Worm (Caenorhabditis elegans) whole organism, early embryonic: ENCODE data around the gene unc-43.

Source experiments
- F13C5.2 ChIP-seq: sonication (generic microtip); optimal IDR thresholded peaks from 2 replicates; lab custom pipeline; 2017; ENCODE audit warnings: mild to moderate bottlenecking, missing genetic modification characterization, inconsistent platforms, missing compliant biosample characterization
- aly-1 ChIP-seq: sonication (generic microtip); optimal IDR thresholded peaks from 2 replicates; lab custom pipeline; 2016; ENCODE audit warnings: missing genetic modification characterization, missing compliant biosample characterization
- ama-1 ChIP-seq: fragments of 150-350 bp; optimal IDR thresholded peaks from 2 replicates; lab custom pipeline; 2014
- ets-7 ChIP-seq: sonication (generic microtip); optimal IDR thresholded peaks from 2 replicates; lab custom pipeline; 2016; ENCODE audit warnings: missing genotype, missing genetic modification characterization, missing compliant biosample characterization
- flt-1 ChIP-seq: fragments of 200-800 bp; sonication (Bioruptor generic); IDR thresholded peaks from 2 replicates; pipeline ENCODE4 v1.3.6; 2022; ENCODE audit warnings: missing genetic modification characterization, missing compliant biosample characterization
- hmbx-1 ChIP-seq: sonication (generic microtip); optimal IDR thresholded peaks from 2 replicates; lab custom pipeline; 2016; ENCODE audit warnings: mild to moderate bottlenecking, missing genetic modification characterization, missing compliant biosample characterization
- hnd-1 ChIP-seq: sonication (generic microtip); optimal IDR thresholded peaks from 2 replicates; lab custom pipeline; 2016; ENCODE audit warnings: missing genetic modification characterization, missing compliant biosample characterization
- pes-1 ChIP-seq: fragments of 200-800 bp; sonication (Bioruptor generic); IDR thresholded peaks from 2 replicates; pipeline ENCODE4 v1.3.6; 2022; ENCODE audit warnings: missing genetic modification reagents, missing genetic modification characterization, missing compliant biosample characterization
- scrt-1 ChIP-seq: fragments of 200-800 bp; sonication (Bioruptor generic); IDR thresholded peaks from 2 replicates; pipeline ENCODE4 v1.3.6; 2022; ENCODE audit warnings: missing genetic modification characterization, missing compliant biosample characterization
- tbx-11 ChIP-seq: fragments of 200-800 bp; sonication (Bioruptor generic); IDR thresholded peaks from 2 replicates; pipeline ENCODE4 v1.3.6; 2022; ENCODE audit warnings: missing genetic modification characterization, missing compliant biosample characterization
- tbx-37 ChIP-seq: fragments of 200-800 bp; sonication (Bioruptor generic); conservative IDR thresholded peaks from 2 replicates; pipeline ENCODE4 v1.3.6; 2022; ENCODE audit warnings: missing genetic modification reagents, missing genetic modification characterization, missing compliant biosample characterization

DNA sequence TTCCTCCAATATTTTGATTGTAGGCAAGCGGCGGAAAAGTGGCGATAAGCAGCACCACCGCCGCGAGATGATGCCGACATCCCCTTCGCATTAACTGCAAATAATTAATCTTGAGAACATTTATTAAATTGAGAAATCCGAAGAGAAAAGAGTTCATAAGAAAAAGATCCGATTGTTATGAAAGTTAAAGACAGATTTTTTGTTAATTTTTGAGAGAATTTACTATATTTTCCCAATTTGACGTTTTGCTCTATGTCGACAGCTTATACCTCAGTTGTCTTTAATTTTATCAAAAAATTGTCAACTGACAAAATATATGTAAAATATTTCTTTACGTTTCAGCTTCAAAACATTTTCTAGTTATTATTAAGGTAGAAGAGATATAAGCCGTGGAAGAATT lies 47.8 kb downstream of the unc-43 start, which contains the start of gene R09E10.5:
- TF ChIP-seq tbx-37, result no peak
- TF ChIP-seq hmbx-1 (tag; lab: Kevin White, UChicago), result no peak
- no peak for TF ChIP-seq hnd-1 (tag; lab: Kevin White, UChicago)
- TF ChIP-seq ama-1, result no peak
- TF ChIP-seq aly-1, result no peak
- TF ChIP-seq scrt-1 (GFP tag; lab: Robert Waterston, UW), result no peak
- no peak for TF ChIP-seq tbx-11 (GFP tag; lab: Robert Waterston, UW)
- TF ChIP-seq ets-7 (tag; lab: Kevin White, UChicago), result no peak
- no peak for TF ChIP-seq pes-1 (GFP tag; lab: Robert Waterston, UW)
- TF ChIP-seq flt-1 (GFP tag; lab: Robert Waterston, UW), result no peak
- no peak for TF ChIP-seq F13C5.2 (tag; lab: Kevin White, UChicago)
